Fruit fly (Drosophila melanogaster): ENCODE measurements around the gene CG2519.

Gene CG2519

DNA sequence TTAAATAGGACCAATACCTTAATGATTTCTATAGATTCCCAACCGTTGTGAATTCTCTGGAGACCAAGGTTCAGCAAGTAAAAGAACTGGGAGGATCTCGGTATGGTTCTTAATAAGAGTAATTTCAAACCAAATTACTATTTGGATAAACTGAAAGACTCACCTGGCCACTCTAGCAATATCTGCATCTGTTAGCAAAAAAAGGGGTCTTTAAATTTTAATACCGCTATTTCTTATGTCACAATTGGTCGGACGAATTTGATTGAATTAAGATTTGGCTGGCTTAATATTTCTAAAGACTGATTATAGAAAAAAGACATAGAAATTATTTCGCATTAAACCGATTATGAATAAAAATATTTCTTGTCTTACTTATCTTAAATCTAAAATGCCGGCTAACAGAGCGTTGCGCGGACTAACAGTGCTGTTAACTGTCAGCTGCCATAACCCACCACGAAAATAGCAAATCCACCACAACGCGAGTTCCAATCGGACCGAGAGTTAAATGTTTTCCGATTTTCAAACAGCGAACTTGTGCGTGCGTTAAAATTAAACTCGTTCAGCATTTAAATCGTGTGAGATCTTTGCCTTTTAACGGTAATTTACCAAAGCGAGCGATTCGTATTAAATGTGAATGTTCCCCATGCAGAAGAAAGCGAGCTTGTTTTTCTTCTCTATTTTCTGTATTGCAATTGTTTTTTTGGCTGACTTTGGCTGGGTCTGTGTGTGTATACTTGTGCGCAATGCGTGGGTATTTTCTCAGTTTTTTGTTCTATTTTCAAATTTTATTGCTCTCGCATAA lies 23.3 kb upstream of the CG2519 start, which contains the start of gene CRMP:
CRMP (plus strand) TSS at position 474 of the 802 bp plus-strand sequence.
- no peak for TF ChIP-seq CG11247 (GFP tag; IDR thresholded peaks at IDR 0.05)
- TF ChIP-seq Optix (GFP tag; IDR thresholded peaks at IDR 0.05): no peak
- TF ChIP-seq sens (GFP tag): peak; percentile 7
- no peak for TF ChIP-seq CG12104 (GFP tag; optimal IDR thresholded peaks at IDR 0.05)
- no peak for TF ChIP-seq Hr78 (GFP tag; optimal IDR thresholded peaks at IDR 0.05)
- no peak for TF ChIP-seq abd-A (tag; optimal IDR thresholded peaks at IDR 0.05)
- peak; percentile 43 for TF ChIP-seq CG34376 (GFP tag; optimal IDR thresholded peaks at IDR 0.05)
- peak; percentile 15 for TF ChIP-seq Dp (GFP tag; optimal IDR thresholded peaks at IDR 0.05)
- TF ChIP-seq croc (GFP tag; conservative IDR thresholded peaks at IDR 0.05): no peak
- no peak for TF ChIP-seq CG8388 (GFP tag; optimal IDR thresholded peaks at IDR 0.05)
- TF ChIP-seq Lim3 (GFP tag; IDR thresholded peaks at IDR 0.05): no peak
- no peak for TF ChIP-seq CG31441 (GFP tag; IDR thresholded peaks at IDR 0.05)
- TF ChIP-seq CG9437 (GFP tag; optimal IDR thresholded peaks at IDR 0.05): no peak
- no peak for TF ChIP-seq aop (GFP tag; IDR thresholded peaks at IDR 0.05)
- TF ChIP-seq caup (GFP tag; optimal IDR thresholded peaks at IDR 0.05; ENCODE audit: severe bottlenecking): no peak
- TF ChIP-seq twi (tag; optimal IDR thresholded peaks at IDR 0.05): no peak
- TF ChIP-seq Deaf1 (tag; optimal IDR thresholded peaks at IDR 0.05): peak; percentile 62
- no peak for TF ChIP-seq Hand (GFP tag; optimal IDR thresholded peaks at IDR 0.05)
- TF ChIP-seq YL-1 (GFP tag; optimal IDR thresholded peaks at IDR 0.05): peak; percentile 69
- peak in 1 of 2 experiments; percentile 28 for TF ChIP-seq bsh (GFP tag; optimal IDR thresholded peaks at IDR 0.05)
- TF ChIP-seq unpg (GFP tag; optimal IDR thresholded peaks at IDR 0.05): no peak
- no peak for TF ChIP-seq dmrt99B (tag; optimal IDR thresholded peaks at IDR 0.05)
- peak; percentile 38 for TF ChIP-seq phol (tag; optimal IDR thresholded peaks at IDR 0.05)
- no peak for TF ChIP-seq rib (GFP tag; IDR thresholded peaks at IDR 0.05)
- TF ChIP-seq CG8290 (GFP tag; optimal IDR thresholded peaks at IDR 0.05): no peak
- TF ChIP-seq CG8290 (tag; optimal IDR thresholded peaks at IDR 0.05): no peak
- TF ChIP-seq MESR4 (GFP tag; optimal IDR thresholded peaks at IDR 0.05): peak; percentile 66
- TF ChIP-seq Meics (GFP tag; optimal IDR thresholded peaks at IDR 0.05): no peak
- TF ChIP-seq Pdp1 (GFP tag; optimal IDR thresholded peaks at IDR 0.05): peak in 1 of 2 experiments; percentile 61
- TF ChIP-seq CG1024 (GFP tag; IDR thresholded peaks at IDR 0.05): no peak
- no peak for TF ChIP-seq bcd (GFP tag; optimal IDR thresholded peaks at IDR 0.05)
- no peak for TF ChIP-seq psq (GFP tag; optimal IDR thresholded peaks at IDR 0.05)
- no peak for TF ChIP-seq cas (GFP tag; IDR thresholded peaks at IDR 0.05)
- TF ChIP-seq tin (GFP tag; optimal IDR thresholded peaks at IDR 0.05): no peak
- TF ChIP-seq Tbp (GFP tag; optimal IDR thresholded peaks at IDR 0.05): no peak
- TF ChIP-seq cg (GFP tag; optimal IDR thresholded peaks at IDR 0.05): peak; percentile 44
- TF ChIP-seq CG13424 (tag; optimal IDR thresholded peaks at IDR 0.05): no peak
- peak; percentile 25 for TF ChIP-seq CG12659 (GFP tag; optimal IDR thresholded peaks at IDR 0.05)
- TF ChIP-seq fd96Cb (tag; optimal IDR thresholded peaks at IDR 0.05): no peak
- TF ChIP-seq CG8924 (tag; optimal IDR thresholded peaks at IDR 0.05): peak; percentile 15
- TF ChIP-seq CG3407 (GFP tag; optimal IDR thresholded peaks at IDR 0.05): no peak
- peak; percentile 59 for TF ChIP-seq CG13287 (GFP tag; IDR thresholded peaks at IDR 0.05; ENCODE audit: partially characterized antibody)
- TF ChIP-seq ro (GFP tag; IDR thresholded peaks at IDR 0.05): no peak
- TF ChIP-seq NfI (GFP tag; optimal IDR thresholded peaks at IDR 0.05): no peak
- TF ChIP-seq CG8089 (GFP tag; optimal IDR thresholded peaks at IDR 0.05): no peak
- TF ChIP-seq CG11560 (tag; IDR thresholded peaks at IDR 0.05): no peak
- TF ChIP-seq MBD-R2 (GFP tag; IDR thresholded peaks at IDR 0.05): no peak
- no peak for TF ChIP-seq CG3995 (GFP tag; optimal IDR thresholded peaks at IDR 0.05)
- TF ChIP-seq CG6765 (GFP tag; optimal IDR thresholded peaks at IDR 0.05): peak; percentile 40

Data from whole organism, embryonic.